Comparison of ENCODE assay signal across 3 fruit fly cellular contexts in genomic region chrX:7005444-7005843, dm6.
TF ChIP-seq lines count a peak whose summit lies in the region.

No protein-coding gene starts in this region.

- TF ChIP-seq CTCF in S2 (optimal IDR thresholded peaks at IDR 0.05; lab: Kevin White, UChicago): peak; percentile 60 to 72
- peak; percentile 82 for TF ChIP-seq CTCF in whole organism, embryonic (GFP tag; optimal IDR thresholded peaks at IDR 0.05; lab: Kevin White, UChicago)

TF ChIP-seq in whole organism, adult, 20 proteins besides CTCF, POLR2A, EP300 and RAD21:
- TF ChIP-seq Clk (GFP tag; optimal IDR thresholded peaks at IDR 0.05; lab: Kevin White, UChicago) (no peak), CG1620 (GFP tag; optimal IDR thresholded peaks at IDR 0.05; lab: Kevin White, UChicago) (no peak), tj (GFP tag; optimal IDR thresholded peaks at IDR 0.05; lab: Kevin White, UChicago) (peak; percentile 62), Crg-1 (GFP tag; optimal IDR thresholded peaks at IDR 0.05; lab: Kevin White, UChicago) (no peak), kay (GFP tag; lab: Kevin White, UChicago; ENCODE audit: borderline replicate concordance) (no peak), toe (GFP tag; optimal IDR thresholded peaks at IDR 0.05; lab: Kevin White, UChicago) (no peak)

TF ChIP-seq in whole organism, embryonic, 481 proteins besides CTCF, POLR2A, EP300 and RAD21:
- TF ChIP-seq sens (GFP tag; lab: Kevin White, UChicago) (peak; percentile 35), CG8290 (GFP tag; optimal IDR thresholded peaks at IDR 0.05; lab: Kevin White, UChicago) (peak; percentile 8), CG8290 (tag; optimal IDR thresholded peaks at IDR 0.05; lab: Kevin White, UChicago) (no peak), tgo (GFP tag; IDR thresholded peaks at IDR 0.05; lab: Robert Waterston, UW) (no peak), Pdp1 (GFP tag; optimal IDR thresholded peaks at IDR 0.05; lab: Kevin White, UChicago) (peak in 1 of 2 experiments; percentile 36)
